Worm (Caenorhabditis elegans): ENCODE results near the gene Y39A3A.2.

DNA sequence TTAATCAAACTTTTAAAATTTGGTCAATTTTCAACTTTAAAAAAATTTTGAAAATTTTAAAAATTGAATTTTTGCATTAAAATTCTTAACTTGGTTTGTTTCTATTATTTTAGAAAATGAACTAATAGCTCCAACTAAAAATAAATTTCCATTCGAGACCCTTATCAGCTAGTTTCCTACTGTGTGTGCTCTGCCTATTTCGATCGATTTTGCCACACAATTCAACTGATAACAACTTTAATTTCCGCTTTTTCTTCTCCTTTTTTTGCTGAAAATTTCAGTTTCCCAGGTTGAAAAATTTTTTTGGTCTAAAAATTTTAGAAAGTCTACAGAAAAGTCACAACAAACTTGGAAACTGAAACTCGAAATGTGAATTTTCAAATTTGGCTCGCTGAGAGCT lies 33.9 kb upstream of the Y39A3A.2 start:
- TF ChIP-seq ztf-23 (GFP tag; IDR thresholded peaks at IDR 0.05) (no peak), klf-2 (GFP tag; conservative IDR thresholded peaks at IDR 0.05) (no peak), med-1 (GFP tag; optimal IDR thresholded peaks at IDR 0.05; ENCODE audit: insufficient read depth) (no peak), flt-1 (GFP tag; IDR thresholded peaks at IDR 0.05) (no peak), cog-1 (tag; optimal IDR thresholded peaks at IDR 0.05) (no peak)

Measured in whole organism, midembryonic.